Worm (Caenorhabditis elegans) whole organism, young adult: ENCODE measurements around the gene sre-53.

Source experiments
- D2030.7 ChIP-seq: fragments of 200-800 bp; sonication (Bioruptor generic); IDR thresholded peaks from 2 replicates; pipeline ENCODE4 v1.3.6; 2022; ENCODE audit warnings: missing genetic modification reagents, missing genetic modification characterization, missing compliant biosample characterization
- ceh-40 ChIP-seq: fragments of 200-800 bp; sonication (Bioruptor generic); IDR thresholded peaks from 2 replicates; pipeline ENCODE4 v1.3.6; 2022; ENCODE audit warnings: missing genetic modification characterization, missing compliant biosample characterization
- ceh-58 ChIP-seq: fragments of 200-800 bp; sonication (Bioruptor generic); IDR thresholded peaks from 2 replicates; pipeline ENCODE4 v1.3.6; 2022; ENCODE audit warnings: missing genetic modification characterization, missing compliant biosample characterization
- egl-18 ChIP-seq: fragments of 200-800 bp; sonication (Bioruptor generic); IDR thresholded peaks from 2 replicates; pipeline ENCODE4 v1.3.6; 2022; ENCODE audit warnings: missing genetic modification reagents, missing genetic modification characterization, missing compliant biosample characterization
- egrh-3 ChIP-seq: fragments of 200-800 bp; sonication (Bioruptor generic); IDR thresholded peaks from 2 replicates; pipeline ENCODE4 v1.3.6; 2022; ENCODE audit warnings: missing genetic modification reagents, missing genetic modification characterization, missing compliant biosample characterization
- fkh-3 ChIP-seq: sonication (generic microtip); optimal IDR thresholded peaks from 2 replicates; lab custom pipeline; 2016; ENCODE audit warnings: mild to moderate bottlenecking, missing genetic modification characterization, missing compliant biosample characterization
- lir-1 ChIP-seq: fragments of 200-800 bp; sonication (Bioruptor generic); conservative IDR thresholded peaks from 2 replicates; pipeline ENCODE4 v1.3.6; 2022; ENCODE audit warnings: missing genetic modification reagents, missing genetic modification characterization, missing compliant biosample characterization
- madf-3 ChIP-seq: fragments of 200-800 bp; sonication (Bioruptor generic); IDR thresholded peaks from 2 replicates; pipeline ENCODE4 v1.3.6; 2022; ENCODE audit warnings: missing genetic modification reagents, missing genetic modification characterization, missing compliant biosample characterization
- nfya-1 ChIP-seq: sonication (generic microtip); optimal IDR thresholded peaks from 2 replicates; lab custom pipeline; 2017; ENCODE audit warnings: antibody characterized with exemption, missing compliant biosample characterization, missing genetic modification characterization, borderline replicate concordance; ENCODE audit not compliant: insufficient read depth
- nfyb-1 ChIP-seq: fragments of 200-800 bp; sonication (Bioruptor generic); IDR thresholded peaks from 2 replicates; pipeline ENCODE4 v1.3.6; 2022; ENCODE audit warnings: missing genetic modification reagents, missing genetic modification characterization, missing compliant biosample characterization
- nhr-27 ChIP-seq: fragments of 200-800 bp; sonication (Bioruptor generic); optimal IDR thresholded peaks from 2 replicates; lab custom pipeline; 2018; ENCODE audit warnings: mild to moderate bottlenecking, missing genetic modification characterization, moderate library complexity, missing compliant biosample characterization
- tbx-9 ChIP-seq: sonication (generic microtip); optimal IDR thresholded peaks from 2 replicates; lab custom pipeline; 2016; ENCODE audit warnings: borderline replicate concordance, missing genetic modification characterization, inconsistent platforms, missing compliant biosample characterization
- zfh-2 ChIP-seq: fragments of 200-800 bp; sonication (Bioruptor generic); conservative IDR thresholded peaks from 2 replicates; pipeline ENCODE4 v1.3.6; 2022; ENCODE audit warnings: missing genetic modification reagents, missing genetic modification characterization, missing compliant biosample characterization

The sre-53 gene

ce11 chrII:12278602-12279001 is 44.6 kb downstream of the sre-53 start:
- no peak for TF ChIP-seq nfyb-1 (GFP tag; lab: Robert Waterston, UW)
- peak; percentile 74 for TF ChIP-seq zfh-2
- no peak for TF ChIP-seq nfya-1 (tag; lab: Kevin White, UChicago)
- TF ChIP-seq ceh-40 (GFP tag; lab: Robert Waterston, UW) = no peak
- no peak for TF ChIP-seq tbx-9 (tag; lab: Kevin White, UChicago)
- TF ChIP-seq, all 124 proteins: peak for 1

- no peak for TF ChIP-seq egl-18 (GFP tag; lab: Robert Waterston, UW)
- no peak for TF ChIP-seq zfh-2
- TF ChIP-seq lir-1 = no peak
- TF ChIP-seq fkh-3 (tag; lab: Kevin White, UChicago) = no peak
- TF ChIP-seq D2030.7 (GFP tag; lab: Robert Waterston, UW) = no peak
- TF ChIP-seq madf-3 (GFP tag; lab: Robert Waterston, UW) = no peak
- no peak for TF ChIP-seq ceh-58 (GFP tag; lab: Robert Waterston, UW)
- no peak for TF ChIP-seq nhr-27 (tag; lab: Kevin White, UChicago)
- TF ChIP-seq egrh-3 (GFP tag; lab: Robert Waterston, UW) = no peak
Measured at ce11 chrII:12274944-12275343, 48.3 kb downstream of the sre-53 start, which contains the start of gene Y57A10A.27. Gene Y57A10A.27 (minus strand): TSS chrII:12275044.
